Fruit fly (Drosophila melanogaster): Measurements from ENCODE around the gene SmE.

Gene SmE

dm6 chr2L:7911209-7911859, 26.1 kb upstream of the SmE start:
- TF ChIP-seq Dfd (GFP tag; optimal IDR thresholded peaks at IDR 0.05) (peak; percentile 58), HLH106 (tag; optimal IDR thresholded peaks at IDR 0.05) (peak; percentile 14), sage (GFP tag; optimal IDR thresholded peaks at IDR 0.05) (no peak), h (GFP tag; optimal IDR thresholded peaks at IDR 0.05) (peak; percentile 18), dl (GFP tag; optimal IDR thresholded peaks at IDR 0.05; ENCODE audit: insufficient read depth in 1 of 2, partially characterized antibody in 2 of 2) (peak in 1 of 2 experiments; percentile 8), CrebA (GFP tag; optimal IDR thresholded peaks at IDR 0.05; ENCODE audit: borderline replicate concordance) (no peak), Mio (GFP tag; optimal IDR thresholded peaks at IDR 0.05) (no peak), ey (GFP tag; optimal IDR thresholded peaks at IDR 0.05) (peak; percentile 37), fru (GFP tag; optimal IDR thresholded peaks at IDR 0.05) (peak; percentile 58), Rel (GFP tag; optimal IDR thresholded peaks at IDR 0.05) (no peak), Rel (tag; optimal IDR thresholded peaks at IDR 0.05) (peak; percentile 20), Sp1 (GFP tag; optimal IDR thresholded peaks at IDR 0.05) (peak; percentile 50), br (GFP tag; optimal IDR thresholded peaks at IDR 0.05) (peak; percentile 29), Vsx2 (GFP tag; optimal IDR thresholded peaks at IDR 0.05; ENCODE audit: partially characterized antibody) (peak; percentile 83), rgr (GFP tag; optimal IDR thresholded peaks at IDR 0.05) (peak; percentile 13), foxo (GFP tag; optimal IDR thresholded peaks at IDR 0.05) (peak in 1 of 2 experiments; percentile 53), Jra (GFP tag; optimal IDR thresholded peaks at IDR 0.05) (no peak), CG9705 (GFP tag; optimal IDR thresholded peaks at IDR 0.05) (no peak), psq (GFP tag; optimal IDR thresholded peaks at IDR 0.05) (peak; percentile 56), OdsH (GFP tag; optimal IDR thresholded peaks at IDR 0.05) (peak; percentile 6), Hr78 (GFP tag; optimal IDR thresholded peaks at IDR 0.05) (no peak), Dif (GFP tag; optimal IDR thresholded peaks at IDR 0.05; ENCODE audit: partially characterized antibody) (peak; percentile 8), woc (GFP tag; optimal IDR thresholded peaks at IDR 0.05) (peak; percentile 27), sv (GFP tag; optimal IDR thresholded peaks at IDR 0.05) (no peak), Hr83 (GFP tag; optimal IDR thresholded peaks at IDR 0.05; ENCODE audit: poor library complexity, severe bottlenecking) (peak; percentile 39)

dm6 chr2L:7909854-7910253, 24.6 kb upstream of the SmE start:
- TF ChIP-seq Dif (GFP tag; optimal IDR thresholded peaks at IDR 0.05; ENCODE audit: partially characterized antibody) (peak; percentile 57), Sp1 (GFP tag; optimal IDR thresholded peaks at IDR 0.05) (no peak), Rel (GFP tag; optimal IDR thresholded peaks at IDR 0.05) (peak; percentile 54), Rel (tag; optimal IDR thresholded peaks at IDR 0.05) (no peak), dsf (GFP tag; optimal IDR thresholded peaks at IDR 0.05; ENCODE audit: borderline replicate concordance) (no peak), rgr (GFP tag; optimal IDR thresholded peaks at IDR 0.05) (no peak), woc (GFP tag; optimal IDR thresholded peaks at IDR 0.05) (no peak), Dfd (GFP tag; optimal IDR thresholded peaks at IDR 0.05) (no peak), OdsH (GFP tag; optimal IDR thresholded peaks at IDR 0.05) (no peak), tai (GFP tag; optimal IDR thresholded peaks at IDR 0.05) (no peak), Hr78 (GFP tag; optimal IDR thresholded peaks at IDR 0.05) (no peak), lola (GFP tag; optimal IDR thresholded peaks at IDR 0.05) (no peak), pan (optimal IDR thresholded peaks at IDR 0.05) (no peak), h (GFP tag; optimal IDR thresholded peaks at IDR 0.05) (no peak), br (GFP tag; optimal IDR thresholded peaks at IDR 0.05) (no peak), psq (GFP tag; optimal IDR thresholded peaks at IDR 0.05) (no peak), sv (GFP tag; optimal IDR thresholded peaks at IDR 0.05) (no peak), ey (GFP tag; optimal IDR thresholded peaks at IDR 0.05) (no peak), dmrt93B (GFP tag; optimal IDR thresholded peaks at IDR 0.05) (no peak), Hnf4 (GFP tag; optimal IDR thresholded peaks at IDR 0.05) (no peak), GATAd (GFP tag; optimal IDR thresholded peaks at IDR 0.05) (no peak), brk (GFP tag; optimal IDR thresholded peaks at IDR 0.05) (peak; percentile 10), dl (GFP tag; optimal IDR thresholded peaks at IDR 0.05; ENCODE audit: insufficient read depth in 1 of 2, partially characterized antibody in 2 of 2) (peak; percentile 5 to 26), CrebA (GFP tag; optimal IDR thresholded peaks at IDR 0.05; ENCODE audit: borderline replicate concordance) (peak; percentile 80), foxo (GFP tag; optimal IDR thresholded peaks at IDR 0.05) (no peak), Abd-B (GFP tag; optimal IDR thresholded peaks at IDR 0.05) (no peak), Mio (GFP tag; optimal IDR thresholded peaks at IDR 0.05) (no peak), jim (GFP tag; optimal IDR thresholded peaks at IDR 0.05) (peak; percentile 49), CG32264 (GFP tag; optimal IDR thresholded peaks at IDR 0.05) (no peak), CG9705 (GFP tag; optimal IDR thresholded peaks at IDR 0.05) (no peak), Myc (optimal IDR thresholded peaks at IDR 0.05) (no peak), HLH106 (tag; optimal IDR thresholded peaks at IDR 0.05) (no peak), usp (GFP tag; optimal IDR thresholded peaks at IDR 0.05) (no peak), fru (GFP tag; optimal IDR thresholded peaks at IDR 0.05) (no peak), Hr83 (GFP tag; optimal IDR thresholded peaks at IDR 0.05; ENCODE audit: poor library complexity, severe bottlenecking) (no peak), Vsx2 (GFP tag; optimal IDR thresholded peaks at IDR 0.05; ENCODE audit: partially characterized antibody) (peak; percentile 67), N (GFP tag; optimal IDR thresholded peaks at IDR 0.05) (no peak), sage (GFP tag; optimal IDR thresholded peaks at IDR 0.05) (no peak), Jra (GFP tag; optimal IDR thresholded peaks at IDR 0.05) (peak; percentile 64)

All from whole organism, wandering third instar larva.